Worm (Caenorhabditis elegans): ENCODE data around the gene Y38C1AA.6.

Gene Y38C1AA.6

ce11 chrIV:118786-119185 lies 43.8 kb upstream of the Y38C1AA.6 start (continued):
- TF ChIP-seq C17E4.6 (GFP tag; IDR thresholded peaks at IDR 0.05) (0 out of 2 replicates have a peak, but pooled peaks have one; percentile 34), Y53G8AR.9 (GFP tag; conservative IDR thresholded peaks at IDR 0.05) (peak; percentile 17; the same call in 1 of the 2 replicates), pbrm-1 (GFP tag; IDR thresholded peaks at IDR 0.05) (0 out of 2 replicates have a peak, but pooled peaks have one; percentile 31), lin-40 (tag; optimal IDR thresholded peaks at IDR 0.05) (no peak), chd-7 (tag; optimal IDR thresholded peaks at IDR 0.05) (no peak), pha-4 (tag; optimal IDR thresholded peaks at IDR 0.05) (no peak), snpc-1.1 (tag; optimal IDR thresholded peaks at IDR 0.05; ENCODE audit: insufficient read depth) (no peak), dox-1 (GFP tag; IDR thresholded peaks at IDR 0.05) (no peak), cebp-1 (GFP tag; IDR thresholded peaks at IDR 0.05) (no peak), cebp-1 (tag; optimal IDR thresholded peaks at IDR 0.05) (no peak), ztf-22 (GFP tag; optimal IDR thresholded peaks at IDR 0.05) (no peak), ets-4 (GFP tag; optimal IDR thresholded peaks at IDR 0.05) (no peak), unc-130 (GFP tag; optimal IDR thresholded peaks at IDR 0.05) (no peak), hmg-1.2 (GFP tag; IDR thresholded peaks at IDR 0.05) (0 out of 2 replicates have a peak, but pooled peaks have one; percentile 11), B0019.2 (GFP tag; conservative IDR thresholded peaks at IDR 0.05) (no peak), F57A8.1 (GFP tag; optimal IDR thresholded peaks at IDR 0.05) (no peak), ZK185.1 (tag; optimal IDR thresholded peaks at IDR 0.05; ENCODE audit: poor library complexity, severe bottlenecking) (no peak), ceh-91 (GFP tag; IDR thresholded peaks at IDR 0.05) (no peak), repo-1 (tag; optimal IDR thresholded peaks at IDR 0.05) (no peak), F39B2.1 (GFP tag; IDR thresholded peaks at IDR 0.05) (0 out of 2 replicates have a peak, but pooled peaks have one; percentile 14), F23B12.7 (tag; optimal IDR thresholded peaks at IDR 0.05; ENCODE audit: insufficient read depth) (no peak), T26A5.8 (tag; optimal IDR thresholded peaks at IDR 0.05) (no peak), tlf-1 (GFP tag; optimal IDR thresholded peaks at IDR 0.05) (no peak), zfh-2 (GFP tag; conservative IDR thresholded peaks at IDR 0.05) (no peak), F49E8.2 (tag; optimal IDR thresholded peaks at IDR 0.05; ENCODE audit: insufficient read depth) (no peak), zim-3 (tag; optimal IDR thresholded peaks at IDR 0.05) (no peak), K12H6.12 (tag; optimal IDR thresholded peaks at IDR 0.05) (no peak)

- TF ChIP-seq madf-6 (GFP tag; IDR thresholded peaks at IDR 0.05) (peak; percentile 13; the same call in 1 of the 2 replicates), zim-3 (tag; optimal IDR thresholded peaks at IDR 0.05) (peak; percentile 100), nhr-90 (tag; optimal IDR thresholded peaks at IDR 0.05) (no peak), dox-1 (GFP tag; IDR thresholded peaks at IDR 0.05) (peak; percentile 60), F55B11.4 (tag; optimal IDR thresholded peaks at IDR 0.05; ENCODE audit: borderline replicate concordance, insufficient read depth) (no peak)
These were observed 42.8 kb upstream of the Y38C1AA.6 start for ce11 chrIV:119792-120191.

- TF ChIP-seq hrde-1 (tag; optimal IDR thresholded peaks at IDR 0.05; ENCODE audit: borderline replicate concordance) (no peak), mcd-1 (GFP tag; IDR thresholded peaks at IDR 0.05) (0 out of 2 replicates have a peak, but pooled peaks have one; percentile 23)
These were observed 41.0 kb upstream of the Y38C1AA.6 start, which contains the start of gene tut-1 for ce11 chrIV:121607-122006. Gene tut-1 (minus strand): TSS chrIV:121707.

ce11 chrIV:122877-123657 lies 39.6 kb upstream of the Y38C1AA.6 start:
- TF ChIP-seq egrh-3 (GFP tag; IDR thresholded peaks at IDR 0.05) (peak; percentile 82; the same call in 1 of the 2 replicates), zim-3 (tag; optimal IDR thresholded peaks at IDR 0.05) (peak; percentile 91)
